Worm (Caenorhabditis elegans) whole organism, L3 larva: ENCODE data around the gene F41E6.17.
A peak's percentile ranks its signal among the peaks of the same experiment; 100 is the strongest.

ENCODE experiments used
- ama-1 ChIP-seq: fragments of 150-350 bp; optimal IDR thresholded peaks from 2 replicates; lab custom pipeline; 2018
- ceh-28 ChIP-seq: fragments of 150-350 bp; optimal IDR thresholded peaks from 2 replicates; lab custom pipeline; 2014; ENCODE audit warnings: missing biosample characterization, missing genetic modification reagents, missing genetic modification characterization
- daf-12 ChIP-seq: fragments of 150-350 bp; optimal IDR thresholded peaks from 2 replicates; lab custom pipeline; 2014; ENCODE audit warnings: missing biosample characterization, missing genetic modification reagents, missing genetic modification characterization
- elt-2 ChIP-seq: sonication (generic microtip); optimal IDR thresholded peaks from 2 replicates; lab custom pipeline; 2016; ENCODE audit warnings: missing genetic modification reagents, mild to moderate bottlenecking, missing genetic modification characterization, missing compliant biosample characterization
- elt-3 ChIP-seq, 3 experiments: fragments of 150-350 bp in 1 of 3; sonication (generic microtip) in 2 of 3; optimal IDR thresholded peaks; 2 replicates in 2 of 3; 4 replicates in 1 of 3; lab custom pipeline; 2014 to 2017; ENCODE audit warnings: missing biosample characterization in 3 of 3, missing genetic modification characterization in 3 of 3
- eor-1 ChIP-seq, 2 experiments: fragments of 150-350 bp; optimal IDR thresholded peaks; 2 replicates each; lab custom pipeline; 2014 to 2018; ENCODE audit warnings: missing biosample characterization in 2 of 2, missing genetic modification characterization in 2 of 2
- fkh-2 ChIP-seq: fragments of 150-350 bp; optimal IDR thresholded peaks from 2 replicates; lab custom pipeline; 2014; ENCODE audit warnings: missing biosample characterization, missing genetic modification reagents, missing genetic modification characterization
- hmg-11 ChIP-seq: sonication (generic microtip); optimal IDR thresholded peaks from 2 replicates; lab custom pipeline; 2016; ENCODE audit warnings: missing genetic modification characterization, missing compliant biosample characterization
- jun-1 ChIP-seq: fragments of 150-350 bp; optimal IDR thresholded peaks from 2 replicates; lab custom pipeline; 2014; ENCODE audit warnings: missing biosample characterization, missing genetic modification reagents, missing genetic modification characterization
- lin-39 ChIP-seq: fragments of 150-350 bp; optimal IDR thresholded peaks from 2 replicates; lab custom pipeline; 2018; ENCODE audit warnings: missing biosample characterization, missing genetic modification reagents, missing genetic modification characterization
- lsy-12 ChIP-seq: sonication (generic microtip); optimal IDR thresholded peaks from 2 replicates; lab custom pipeline; 2016; ENCODE audit warnings: mild to moderate bottlenecking, missing genetic modification characterization, missing compliant biosample characterization
- mdl-1 ChIP-seq: fragments of 150-350 bp; optimal IDR thresholded peaks from 2 replicates; lab custom pipeline; 2014; ENCODE audit warnings: missing biosample characterization, missing genetic modification characterization
- mml-1 ChIP-seq: fragments of 150-350 bp; sonication (generic microtip); optimal IDR thresholded peaks from 3 replicates; lab custom pipeline; 2014; ENCODE audit warnings: missing biosample characterization, missing genetic modification characterization
- nfya-1 ChIP-seq: sonication (generic microtip); optimal IDR thresholded peaks from 2 replicates; lab custom pipeline; 2017; ENCODE audit warnings: missing genetic modification characterization, mild to moderate bottlenecking, missing compliant biosample characterization, antibody characterized with exemption, moderate library complexity; ENCODE audit not compliant: insufficient read depth
- nhr-11 ChIP-seq: fragments of 150-350 bp; optimal IDR thresholded peaks from 2 replicates; lab custom pipeline; 2014; ENCODE audit warnings: missing biosample characterization, missing genetic modification characterization
- nhr-12 ChIP-seq: fragments of 150-350 bp; optimal IDR thresholded peaks from 2 replicates; lab custom pipeline; 2014; ENCODE audit warnings: missing biosample characterization, missing genetic modification characterization
- nhr-23 ChIP-seq: fragments of 150-350 bp; optimal IDR thresholded peaks from 2 replicates; lab custom pipeline; 2014; ENCODE audit warnings: missing biosample characterization, missing genetic modification reagents, missing genetic modification characterization
- nhr-237 ChIP-seq: fragments of 150-350 bp; optimal IDR thresholded peaks from 2 replicates; lab custom pipeline; 2014; ENCODE audit warnings: missing biosample characterization, missing genetic modification characterization
- nhr-28 ChIP-seq: fragments of 150-350 bp; optimal IDR thresholded peaks from 2 replicates; lab custom pipeline; 2014; ENCODE audit warnings: missing biosample characterization, missing genetic modification characterization
- nhr-43 ChIP-seq: sonication (generic microtip); optimal IDR thresholded peaks from 2 replicates; lab custom pipeline; 2016; ENCODE audit warnings: mild to moderate bottlenecking, missing genetic modification characterization, missing compliant biosample characterization; ENCODE audit not compliant: poor library complexity, severe bottlenecking
- nhr-67 ChIP-seq: fragments of 150-350 bp; optimal IDR thresholded peaks from 2 replicates; lab custom pipeline; 2014; ENCODE audit warnings: missing biosample characterization, missing genetic modification characterization
- nhr-76 ChIP-seq: fragments of 150-350 bp; sonication (generic microtip); optimal IDR thresholded peaks from 5 replicates; lab custom pipeline; 2014; ENCODE audit warnings: missing biosample characterization, missing genetic modification characterization
- nhr-77 ChIP-seq: fragments of 150-350 bp; optimal IDR thresholded peaks from 2 replicates; lab custom pipeline; 2014; ENCODE audit warnings: missing biosample characterization, missing genetic modification characterization
- pha-4 ChIP-seq: fragments of 150-350 bp; optimal IDR thresholded peaks from 2 replicates; lab custom pipeline; 2014; ENCODE audit warnings: missing biosample characterization, missing genetic modification reagents, missing genetic modification characterization
- pqm-1 ChIP-seq: fragments of 150-350 bp; optimal IDR thresholded peaks from 2 replicates; lab custom pipeline; 2017; ENCODE audit warnings: missing biosample characterization, missing genetic modification characterization, inconsistent platforms
- sea-2 ChIP-seq: fragments of 150-350 bp; sonication (generic microtip); optimal IDR thresholded peaks from 4 replicates; lab custom pipeline; 2014; ENCODE audit warnings: missing biosample characterization, missing genetic modification reagents, missing genetic modification characterization
- skn-1 ChIP-seq: fragments of 150-350 bp; optimal IDR thresholded peaks from 2 replicates; lab custom pipeline; 2014; ENCODE audit warnings: missing biosample characterization, missing genetic modification characterization
- snpc-4 ChIP-seq: fragments of 150-350 bp; optimal IDR thresholded peaks from 2 replicates; lab custom pipeline; 2014; ENCODE audit warnings: missing biosample characterization, missing genetic modification characterization
- tbx-2 ChIP-seq: sonication (generic microtip); optimal IDR thresholded peaks from 2 replicates; lab custom pipeline; 2016; ENCODE audit warnings: mild to moderate bottlenecking, missing genetic modification characterization, missing compliant biosample characterization
- ztf-11 ChIP-seq: fragments of 150-350 bp; optimal IDR thresholded peaks from 2 replicates; lab custom pipeline; 2014; ENCODE audit warnings: missing biosample characterization, missing genetic modification characterization
- ztf-4 ChIP-seq: fragments of 150-350 bp; optimal IDR thresholded peaks from 2 replicates; lab custom pipeline; 2014; ENCODE audit warnings: missing biosample characterization, missing genetic modification characterization

Gene F41E6.17

DNA sequence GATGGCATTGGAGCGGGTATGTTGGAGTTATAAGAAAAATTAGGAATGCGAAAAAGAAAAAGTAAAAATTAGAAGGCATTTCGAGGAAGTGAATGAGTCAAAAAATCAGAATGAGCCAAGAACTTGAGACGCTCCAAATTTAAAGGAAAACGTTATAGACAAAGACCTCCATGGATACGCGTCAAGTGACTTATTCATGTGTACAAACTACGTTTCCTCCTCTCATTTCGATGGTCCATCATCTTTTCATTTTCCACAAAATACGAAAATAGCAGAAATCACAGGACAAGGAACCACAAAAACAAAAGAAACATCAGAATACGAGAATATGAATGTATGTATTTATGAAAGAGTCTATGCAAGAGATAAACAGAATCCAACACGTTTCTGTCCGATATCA, 17.4 kb downstream of the F41E6.17 start, which contains the start of gene F28A12.3:
TSS of gene F28A12.3 (minus strand) at position 101 of the 400 bp plus-strand sequence.
- TF ChIP-seq nfya-1 (tag; lab: Kevin White, UChicago) (no peak), elt-2 (tag; lab: Kevin White, UChicago) (no peak), elt-3 (tag; optimal IDR thresholded peaks at IDR 0.05; lab: Kevin White, UChicago) (no peak), mdl-1 (tag; lab: Kevin White, UChicago) (no peak)

DNA sequence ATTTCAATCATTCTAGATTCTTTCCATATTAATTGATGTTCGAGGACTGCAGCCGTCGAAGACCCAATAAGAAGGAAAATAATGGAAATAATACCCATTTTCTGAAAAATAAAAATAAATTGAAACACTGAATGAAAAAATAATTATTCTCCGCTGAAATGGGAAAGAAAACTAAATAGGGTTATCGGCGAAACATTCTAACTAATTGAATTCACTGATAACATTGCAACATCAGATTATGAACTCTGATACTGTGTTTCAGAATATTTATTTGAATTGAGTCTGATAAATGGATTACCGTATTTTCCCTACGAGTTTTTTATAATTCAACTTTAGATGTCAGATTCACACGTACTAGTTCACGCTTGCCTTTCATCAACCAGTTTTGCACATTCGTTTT, 19.2 kb downstream of the F41E6.17 start, which contains the start of gene asp-13:
TSS of gene asp-13 (minus strand) at position 101 of the 400 bp plus-strand sequence.
- TF ChIP-seq elt-2 (tag; lab: Kevin White, UChicago) (peak; percentile 17), nhr-11 (tag; lab: Kevin White, UChicago) (no peak)

DNA sequence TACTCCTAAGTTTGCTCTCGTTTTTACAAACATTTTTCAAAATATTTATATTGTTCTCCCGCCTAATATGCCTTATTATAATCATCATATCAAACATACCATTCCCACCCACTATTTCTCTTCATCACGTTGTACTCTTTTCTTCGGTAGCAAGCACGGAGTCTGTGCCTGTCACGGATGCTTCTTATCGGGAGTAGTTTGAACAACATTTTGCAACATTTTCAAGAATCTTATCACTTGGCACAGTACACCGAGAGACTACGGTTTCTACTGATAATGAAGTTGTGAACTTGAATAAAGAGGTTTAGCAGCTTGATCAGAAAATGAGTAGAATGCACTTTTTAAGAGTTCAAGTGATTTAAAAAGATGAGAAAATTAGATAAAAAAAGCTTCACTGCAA, 24.4 kb downstream of the F41E6.17 start:
- TF ChIP-seq ztf-4 (tag; lab: Kevin White, UChicago) (no peak), nfya-1 (tag; lab: Kevin White, UChicago) (no peak), tbx-2 (tag; lab: Kevin White, UChicago) (no peak), pha-4 (tag; lab: Kevin White, UChicago) (peak; percentile 42), pqm-1 (tag; lab: Kevin White, UChicago) (peak; percentile 99), lin-39 (tag; lab: Kevin White, UChicago) (no peak), nhr-43 (tag; lab: Kevin White, UChicago) (no peak), nhr-237 (no peak), daf-12 (no peak), eor-1 (tag; optimal IDR thresholded peaks at IDR 0.05; lab: Kevin White, UChicago) (no peak), ama-1 (lab: Kevin White, UChicago) (no peak), hmg-11 (tag; lab: Kevin White, UChicago) (no peak), ceh-28 (tag; lab: Kevin White, UChicago) (no peak), nhr-28 (tag; lab: Kevin White, UChicago) (no peak), nhr-11 (tag; lab: Kevin White, UChicago) (no peak), fkh-2 (tag; lab: Kevin White, UChicago) (no peak), jun-1 (tag; lab: Kevin White, UChicago) (peak; percentile 11), sea-2 (GFP tag; lab: Kevin White, UChicago) (no peak), elt-2 (tag; lab: Kevin White, UChicago) (peak; percentile 98), nhr-12 (tag; lab: Kevin White, UChicago) (no peak), ztf-11 (tag; lab: Kevin White, UChicago) (no peak)

DNA sequence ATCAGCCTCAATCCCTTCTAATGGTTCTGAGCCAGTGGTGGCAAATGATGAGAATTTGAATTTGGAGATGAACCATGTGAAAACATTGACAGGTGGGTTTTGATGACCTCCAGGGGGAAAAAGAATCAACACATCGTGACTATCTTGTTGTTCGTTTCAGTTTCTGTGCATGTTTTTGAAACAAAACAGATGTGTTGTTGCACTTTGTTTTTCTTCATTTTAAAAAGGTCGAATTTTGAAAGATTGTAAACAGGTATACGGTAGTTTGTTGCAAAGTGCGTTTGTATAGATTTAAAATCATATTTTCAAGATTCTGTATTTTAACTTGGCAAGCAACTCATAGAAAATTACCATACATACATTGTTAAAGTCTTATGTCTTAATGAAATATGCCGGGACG, 26.5 kb downstream of the F41E6.17 start:
- TF ChIP-seq nhr-76 (tag; lab: Kevin White, UChicago) (no peak), nhr-67 (tag; lab: Kevin White, UChicago) (no peak), lin-39 (tag; lab: Kevin White, UChicago) (no peak), nhr-237 (no peak), snpc-4 (tag; lab: Kevin White, UChicago) (no peak), jun-1 (tag; lab: Kevin White, UChicago) (no peak), elt-3 (tag; optimal IDR thresholded peaks at IDR 0.05; lab: Kevin White, UChicago) (no peak), nhr-23 (no peak)

DNA sequence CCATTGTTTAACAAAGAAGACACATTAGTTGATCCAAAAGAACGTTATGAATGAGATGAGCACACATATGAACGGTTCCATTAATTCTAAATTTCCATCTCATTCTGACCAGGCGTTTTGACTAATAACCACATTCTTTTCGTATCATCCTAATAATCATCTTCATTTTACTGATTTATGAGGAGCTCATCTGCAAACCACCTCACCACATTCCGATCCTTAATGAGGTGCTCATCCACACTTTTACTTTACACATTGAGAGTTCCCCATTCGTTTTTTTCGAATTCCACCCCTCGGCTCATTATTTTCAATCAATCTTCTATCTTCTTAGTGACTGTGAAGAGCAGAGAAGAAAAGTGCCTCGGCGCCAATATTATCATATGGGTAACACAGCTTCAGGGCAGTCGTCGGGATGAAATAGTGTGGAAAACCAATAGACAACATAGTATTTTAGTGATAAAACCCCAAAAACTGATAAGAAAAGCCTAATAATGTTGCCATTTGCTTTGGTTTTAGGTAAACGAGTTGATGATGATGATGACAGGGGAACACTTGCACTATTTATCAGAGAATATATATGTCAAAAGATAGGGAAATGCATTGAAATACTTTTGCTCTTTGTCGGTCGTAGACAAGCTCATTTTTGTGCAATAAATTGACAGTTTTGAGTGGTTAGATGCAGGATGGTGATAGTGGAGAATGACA, 27.3 kb downstream of the F41E6.17 start:
- TF ChIP-seq skn-1 (tag; lab: Kevin White, UChicago), result peak; percentile 86
- no peak for TF ChIP-seq nhr-77 (tag; lab: Kevin White, UChicago)
- peak; percentile 87 for TF ChIP-seq jun-1 (tag; lab: Kevin White, UChicago)
- no peak for TF ChIP-seq mml-1 (tag; lab: Kevin White, UChicago)
- TF ChIP-seq lsy-12 (tag; lab: Kevin White, UChicago), result peak; percentile 33
- peak; percentile 100 for TF ChIP-seq elt-2 (tag; lab: Kevin White, UChicago)
- peak; percentile 100 for TF ChIP-seq pqm-1 (tag; lab: Kevin White, UChicago)
- TF ChIP-seq pha-4 (tag; lab: Kevin White, UChicago), result peak; percentile 75
